Fruit fly (Drosophila melanogaster) whole organism, embryonic: ENCODE measurements around the gene CG15208.
A peak's percentile ranks its signal among the peaks of the same experiment; 100 is the strongest.

Source experiments
- CG13123 ChIP-seq: fragments of 200-800 bp; sonication (Bioruptor generic); optimal IDR thresholded peaks from 2 replicates; lab custom pipeline; 2016; ENCODE audit warnings: missing biosample characterization, missing genetic modification characterization
- CG6254 ChIP-seq: fragments of 200-800 bp; sonication (Bioruptor generic); optimal IDR thresholded peaks from 3 replicates; lab custom pipeline; 2017; ENCODE audit warnings: mild to moderate bottlenecking, missing biosample characterization, missing genetic modification reagents, missing genetic modification characterization
- H2.0 ChIP-seq: fragments of 200-800 bp; sonication (Bioruptor generic); IDR thresholded peaks from 2 replicates; pipeline ENCODE4 v1.3.6; 2022; ENCODE audit warnings: missing biosample characterization, missing genetic modification characterization
- Nf-YA ChIP-seq: fragments of 200-800 bp; sonication (Bioruptor generic); IDR thresholded peaks from 2 replicates; pipeline ENCODE4 v1.3.6; 2022; ENCODE audit warnings: missing biosample characterization, missing genetic modification characterization
- Xbp1 ChIP-seq: fragments of 200-800 bp; sonication (Bioruptor generic); optimal IDR thresholded peaks from 3 replicates; lab custom pipeline; 2016; ENCODE audit warnings: missing biosample characterization, mild to moderate bottlenecking, missing genetic modification characterization
- jigr1 ChIP-seq: fragments of 200-800 bp; sonication (Bioruptor generic); IDR thresholded peaks from 3 replicates; pipeline ENCODE4 v1.3.6; 2022; ENCODE audit warnings: missing biosample characterization, missing genetic modification characterization
- pros ChIP-seq: fragments of 200-800 bp; sonication (Bioruptor generic); optimal IDR thresholded peaks from 3 replicates; lab custom pipeline; 2019; ENCODE audit warnings: missing biosample characterization, mild to moderate bottlenecking, missing genetic modification characterization, moderate library complexity
- slbo ChIP-seq: fragments of 200-800 bp; sonication (Bioruptor generic); IDR thresholded peaks from 2 replicates; pipeline ENCODE4 v1.3.6; 2022; ENCODE audit warnings: missing biosample characterization, missing genetic modification characterization

- TF ChIP-seq slbo: no peak
- no peak for TF ChIP-seq pros (GFP tag; lab: Kevin White, UChicago)
- no peak for TF ChIP-seq CG13123 (GFP tag; lab: Kevin White, UChicago)
- peak; percentile 19 for TF ChIP-seq Xbp1 (GFP tag; lab: Kevin White, UChicago)
- TF ChIP-seq H2.0 (GFP tag; lab: Robert Waterston, UW): no peak
- TF ChIP-seq Nf-YA (GFP tag; lab: Robert Waterston, UW): no peak
- no peak for TF ChIP-seq jigr1
- no peak for TF ChIP-seq CG6254
These were observed 17.0 kb upstream of the CG15208 start for dm6 chrX:10882786-10883185.
